Worm (Caenorhabditis elegans): ENCODE measurements around the gene chk-1.

chk-1 gene

ce11 chrV:3759419-3759915, at the start of gene chk-1 (continued):
- TF ChIP-seq athp-1 (tag; optimal IDR thresholded peaks at IDR 0.05) (no peak), nfya-1 (tag; optimal IDR thresholded peaks at IDR 0.05; ENCODE audit: borderline replicate concordance, insufficient read depth) (no peak), C06A6.2 (GFP tag; conservative IDR thresholded peaks at IDR 0.05) (no peak), somi-1 (GFP tag; optimal IDR thresholded peaks at IDR 0.05) (no peak), dpl-1 (GFP tag; optimal IDR thresholded peaks at IDR 0.05) (peak; percentile 84), ceh-91 (GFP tag; IDR thresholded peaks at IDR 0.05) (no peak), lin-35 (GFP tag; optimal IDR thresholded peaks at IDR 0.05) (peak in 2 of 3 experiments; percentile 32 to 87), lin-54 (GFP tag; optimal IDR thresholded peaks at IDR 0.05) (peak; percentile 88), mxl-1 (tag; optimal IDR thresholded peaks at IDR 0.05) (no peak), aptf-3 (GFP tag; IDR thresholded peaks at IDR 0.05) (no peak)

ce11 chrV:3808336-3808735, 49.1 kb upstream of the chk-1 start, which contains the start of gene srw-6:
srw-6 (plus strand) TSS chrV:3808636.
- TF ChIP-seq ztf-22 (GFP tag; optimal IDR thresholded peaks at IDR 0.05), result no peak
- TF ChIP-seq mel-28 (tag; optimal IDR thresholded peaks at IDR 0.05; ENCODE audit: borderline replicate concordance), result no peak
- no peak for TF ChIP-seq B0261.1 (tag; optimal IDR thresholded peaks at IDR 0.05)
- no peak for TF ChIP-seq unc-62 (GFP tag; optimal IDR thresholded peaks at IDR 0.05)
- no peak for TF ChIP-seq ztf-18 (tag; optimal IDR thresholded peaks at IDR 0.05)
- TF ChIP-seq nfya-1 (tag; optimal IDR thresholded peaks at IDR 0.05; ENCODE audit: borderline replicate concordance, insufficient read depth), result no peak
- no peak for TF ChIP-seq snpc-3.4 (tag; optimal IDR thresholded peaks at IDR 0.05)
- TF ChIP-seq madf-3 (GFP tag; IDR thresholded peaks at IDR 0.05), result no peak
- no peak for TF ChIP-seq nhr-90 (tag; optimal IDR thresholded peaks at IDR 0.05)
- no peak for TF ChIP-seq Y67H2A.10 (GFP tag; conservative IDR thresholded peaks at IDR 0.05)
- no peak for TF ChIP-seq B0019.2 (GFP tag; conservative IDR thresholded peaks at IDR 0.05)
- TF ChIP-seq tbx-9 (tag; optimal IDR thresholded peaks at IDR 0.05; ENCODE audit: borderline replicate concordance), result no peak
- no peak for TF ChIP-seq Y79H2A.3 (GFP tag; conservative IDR thresholded peaks at IDR 0.05)
- no peak for TF ChIP-seq ztf-3 (GFP tag; optimal IDR thresholded peaks at IDR 0.05)
- no peak for TF ChIP-seq ztf-28 (GFP tag; IDR thresholded peaks at IDR 0.05)
- no peak for TF ChIP-seq ceh-100 (GFP tag; IDR thresholded peaks at IDR 0.05)
- no peak for TF ChIP-seq snpc-1.3 (tag; optimal IDR thresholded peaks at IDR 0.05; ENCODE audit: insufficient read depth)
- no peak for TF ChIP-seq C17E4.6 (GFP tag; IDR thresholded peaks at IDR 0.05)
- TF ChIP-seq somi-1 (GFP tag; optimal IDR thresholded peaks at IDR 0.05), result no peak
- TF ChIP-seq dox-1 (GFP tag; IDR thresholded peaks at IDR 0.05), result no peak

- no peak for TF ChIP-seq nfyb-1 (GFP tag; IDR thresholded peaks at IDR 0.05)
- TF ChIP-seq madf-8 (GFP tag; conservative IDR thresholded peaks at IDR 0.05), result no peak
- no peak for TF ChIP-seq ztf-18 (tag; optimal IDR thresholded peaks at IDR 0.05)
- no peak for TF ChIP-seq rec-8 (tag; optimal IDR thresholded peaks at IDR 0.05)
- no peak for TF ChIP-seq T26A5.8 (tag; optimal IDR thresholded peaks at IDR 0.05)
- no peak for TF ChIP-seq F23B12.7 (tag; optimal IDR thresholded peaks at IDR 0.05; ENCODE audit: insufficient read depth)
- TF ChIP-seq nhr-27 (tag; optimal IDR thresholded peaks at IDR 0.05), result no peak
- no peak for TF ChIP-seq pbrm-1 (GFP tag; IDR thresholded peaks at IDR 0.05)
- no peak for TF ChIP-seq dox-1 (GFP tag; IDR thresholded peaks at IDR 0.05)
- TF ChIP-seq athp-1 (tag; optimal IDR thresholded peaks at IDR 0.05), result no peak
Measured at ce11 chrV:3807846-3808245, 48.6 kb upstream of the chk-1 start.

Measured in whole organism, young adult.